Worm (Caenorhabditis elegans) whole organism, late embryonic: ENCODE results near the gene Y55F3AM.9.

Experiments
- K09A11.1 ChIP-seq: sonication (generic microtip); optimal IDR thresholded peaks from 2 replicates; lab custom pipeline; 2017; ENCODE audit warnings: antibody characterized with exemption, mild to moderate bottlenecking, missing genetic modification characterization, missing compliant biosample characterization; ENCODE audit not compliant: insufficient read depth
- Y22D7AL.16 ChIP-seq: sonication (generic microtip); optimal IDR thresholded peaks from 2 replicates; lab custom pipeline; 2016; ENCODE audit warnings: missing genetic modification characterization, missing compliant biosample characterization
- ama-1 ChIP-seq: fragments of 150-350 bp; optimal IDR thresholded peaks from 2 replicates; lab custom pipeline; 2014
- ceh-19 ChIP-seq: fragments of 200-800 bp; sonication (Bioruptor generic); optimal IDR thresholded peaks from 2 replicates; lab custom pipeline; 2018; ENCODE audit warnings: mild to moderate bottlenecking, missing genetic modification characterization, missing compliant biosample characterization
- ceh-24 ChIP-seq: sonication (generic microtip); optimal IDR thresholded peaks from 2 replicates; lab custom pipeline; 2016; ENCODE audit warnings: mild to moderate bottlenecking, missing genetic modification characterization, missing compliant biosample characterization
- ceh-31 ChIP-seq: sonication (generic microtip); optimal IDR thresholded peaks from 2 replicates; lab custom pipeline; 2016; ENCODE audit warnings: missing genetic modification characterization, missing compliant biosample characterization
- ceh-6 ChIP-seq: fragments of 200-800 bp; sonication (Bioruptor generic); optimal IDR thresholded peaks from 2 replicates; lab custom pipeline; 2018; ENCODE audit warnings: mild to moderate bottlenecking, missing genetic modification characterization, missing compliant biosample characterization
- ceh-9 ChIP-seq: sonication (generic microtip); optimal IDR thresholded peaks from 2 replicates; lab custom pipeline; 2016; ENCODE audit warnings: mild to moderate bottlenecking, missing genetic modification characterization, inconsistent platforms, missing compliant biosample characterization
- che-1 ChIP-seq: sonication (generic microtip); optimal IDR thresholded peaks from 2 replicates; lab custom pipeline; 2016; ENCODE audit warnings: mild to moderate bottlenecking, missing genetic modification characterization, missing compliant biosample characterization
- dmd-4 ChIP-seq: sonication (generic microtip); optimal IDR thresholded peaks from 2 replicates; lab custom pipeline; 2016; ENCODE audit warnings: borderline replicate concordance, missing genetic modification characterization, missing compliant biosample characterization
- dve-1 ChIP-seq: sonication (generic microtip); optimal IDR thresholded peaks from 2 replicates; lab custom pipeline; 2017; ENCODE audit warnings: antibody characterized with exemption, mild to moderate bottlenecking, missing genetic modification characterization, missing compliant biosample characterization
- elt-2 ChIP-seq: sonication (generic microtip); optimal IDR thresholded peaks from 2 replicates; lab custom pipeline; 2016; ENCODE audit warnings: missing genetic modification reagents, missing genetic modification characterization, missing compliant biosample characterization
- fkh-6 ChIP-seq: sonication (generic microtip); optimal IDR thresholded peaks from 2 replicates; lab custom pipeline; 2016; ENCODE audit warnings: missing genetic modification characterization, missing compliant biosample characterization
- gmeb-2 ChIP-seq: sonication (generic microtip); optimal IDR thresholded peaks from 2 replicates; lab custom pipeline; 2016; ENCODE audit warnings: missing genetic modification characterization, inconsistent platforms, missing compliant biosample characterization
- hlh-30 ChIP-seq: sonication (generic microtip); optimal IDR thresholded peaks from 2 replicates; lab custom pipeline; 2017; ENCODE audit warnings: antibody characterized with exemption, missing genetic modification characterization, missing compliant biosample characterization; ENCODE audit not compliant: insufficient read depth
- hlh-6 ChIP-seq: sonication (generic microtip); optimal IDR thresholded peaks from 2 replicates; lab custom pipeline; 2016; ENCODE audit warnings: missing genotype, missing genetic modification characterization, missing compliant biosample characterization
- hlh-8 ChIP-seq: sonication (generic microtip); optimal IDR thresholded peaks from 2 replicates; lab custom pipeline; 2016; ENCODE audit warnings: missing genotype, missing genetic modification characterization, missing compliant biosample characterization
- lim-6 ChIP-seq: sonication (generic microtip); optimal IDR thresholded peaks from 2 replicates; lab custom pipeline; 2016; ENCODE audit warnings: missing genetic modification characterization, missing compliant biosample characterization
- lin-11 ChIP-seq: fragments of 200-800 bp; sonication (Bioruptor generic); optimal IDR thresholded peaks from 2 replicates; lab custom pipeline; 2018; ENCODE audit warnings: mild to moderate bottlenecking, missing genetic modification characterization, missing compliant biosample characterization
- madf-2 ChIP-seq: sonication (generic microtip); optimal IDR thresholded peaks from 2 replicates; lab custom pipeline; 2017; ENCODE audit warnings: missing genetic modification characterization, missing compliant biosample characterization
- mec-3 ChIP-seq: sonication (generic microtip); optimal IDR thresholded peaks from 2 replicates; lab custom pipeline; 2016; ENCODE audit warnings: borderline replicate concordance, missing genetic modification characterization, missing compliant biosample characterization
- nfya-1 ChIP-seq: sonication (generic microtip); optimal IDR thresholded peaks from 2 replicates; lab custom pipeline; 2017; ENCODE audit warnings: missing genetic modification characterization, mild to moderate bottlenecking, missing compliant biosample characterization, antibody characterized with exemption, moderate library complexity
- nhr-11 ChIP-seq: fragments of 150-350 bp; optimal IDR thresholded peaks from 2 replicates; lab custom pipeline; 2014; ENCODE audit warnings: missing biosample characterization, missing genetic modification characterization
- pax-1 ChIP-seq: fragments of 150-350 bp; optimal IDR thresholded peaks from 2 replicates; lab custom pipeline; 2014; ENCODE audit warnings: missing biosample characterization, missing genetic modification characterization
- pha-2 ChIP-seq: sonication (generic microtip); optimal IDR thresholded peaks from 2 replicates; lab custom pipeline; 2017; ENCODE audit warnings: mild to moderate bottlenecking, missing genetic modification characterization, missing compliant biosample characterization
- pqm-1 ChIP-seq: sonication (generic microtip); optimal IDR thresholded peaks from 2 replicates; lab custom pipeline; 2016; ENCODE audit warnings: missing genetic modification characterization, missing compliant biosample characterization
- ref-2 ChIP-seq: sonication (generic microtip); optimal IDR thresholded peaks from 2 replicates; lab custom pipeline; 2016; ENCODE audit warnings: missing genetic modification characterization, missing compliant biosample characterization
- sox-4 ChIP-seq: sonication (generic microtip); optimal IDR thresholded peaks from 2 replicates; lab custom pipeline; 2017; ENCODE audit warnings: mild to moderate bottlenecking, missing genetic modification characterization, inconsistent platforms, missing compliant biosample characterization
- tbx-2 ChIP-seq: sonication (generic microtip); optimal IDR thresholded peaks from 2 replicates; lab custom pipeline; 2016; ENCODE audit warnings: missing genetic modification characterization, missing compliant biosample characterization
- unc-42 ChIP-seq: sonication (generic microtip); optimal IDR thresholded peaks from 2 replicates; lab custom pipeline; 2016; ENCODE audit warnings: missing genotype, missing genetic modification characterization, missing compliant biosample characterization
- zip-5 ChIP-seq: sonication (generic microtip); optimal IDR thresholded peaks from 2 replicates; lab custom pipeline; 2016; ENCODE audit warnings: missing genetic modification characterization, missing compliant biosample characterization
- ztf-16 ChIP-seq: sonication (generic microtip); optimal IDR thresholded peaks from 2 replicates; lab custom pipeline; 2017; ENCODE audit warnings: missing genetic modification characterization, missing compliant biosample characterization

Y55F3AM.9 gene

ce11 chrIV:1040537-1040936, 31.0 kb upstream of the Y55F3AM.9 start:
- TF ChIP-seq hlh-6 (tag; lab: Kevin White, UChicago) (no peak), ama-1 (lab: Kevin White, UChicago) (no peak), pha-2 (tag; lab: Kevin White, UChicago) (no peak), che-1 (tag; lab: Kevin White, UChicago) (no peak), sox-4 (tag; lab: Kevin White, UChicago) (no peak), ceh-19 (GFP tag; lab: Kevin White, UChicago) (no peak), K09A11.1 (tag; lab: Kevin White, UChicago) (no peak)

- TF ChIP-seq nhr-11 (tag; lab: Kevin White, UChicago) (no peak), K09A11.1 (tag; lab: Kevin White, UChicago) (no peak), che-1 (tag; lab: Kevin White, UChicago) (no peak), dve-1 (tag; lab: Kevin White, UChicago) (no peak), dmd-4 (tag; lab: Kevin White, UChicago) (no peak), lin-11 (tag; lab: Kevin White, UChicago) (no peak), gmeb-2 (tag; lab: Kevin White, UChicago) (no peak), ceh-6 (GFP tag; lab: Kevin White, UChicago) (no peak), zip-5 (tag; lab: Kevin White, UChicago) (no peak), lim-6 (tag; lab: Kevin White, UChicago) (no peak), unc-42 (tag; lab: Kevin White, UChicago) (no peak)
Observed at ce11 chrIV:1038516-1038915, 29.0 kb upstream of the Y55F3AM.9 start.

- no peak for TF ChIP-seq K09A11.1 (tag; lab: Kevin White, UChicago)
- TF ChIP-seq lin-11 (tag; lab: Kevin White, UChicago): no peak
- TF ChIP-seq madf-2 (tag; lab: Kevin White, UChicago): no peak
- TF ChIP-seq pax-1 (tag; lab: Kevin White, UChicago): no peak
- TF ChIP-seq elt-2 (tag; lab: Kevin White, UChicago): peak; percentile 45
- TF ChIP-seq, all 69 proteins: peak for 1
Observed at ce11 chrIV:1035108-1035507, 25.6 kb upstream of the Y55F3AM.9 start.

- TF ChIP-seq hlh-8 (tag; lab: Kevin White, UChicago) (no peak), lim-6 (tag; lab: Kevin White, UChicago) (no peak), nfya-1 (tag; lab: Kevin White, UChicago) (no peak)
- TF ChIP-seq, all 69 proteins: peak for 0
Observed at ce11 chrIV:1029939-1030338, 20.4 kb upstream of the Y55F3AM.9 start, which contains the start of gene abhd-14. abhd-14 (minus strand) TSS chrIV:1030039.

- TF ChIP-seq unc-42 (tag; lab: Kevin White, UChicago) (no peak), pqm-1 (tag; lab: Kevin White, UChicago) (no peak), mec-3 (no peak), tbx-2 (tag; lab: Kevin White, UChicago) (no peak), che-1 (tag; lab: Kevin White, UChicago) (no peak), ceh-9 (tag; lab: Kevin White, UChicago) (no peak), ceh-31 (peak; percentile 9), nhr-11 (tag; lab: Kevin White, UChicago) (no peak), hlh-30 (no peak), ceh-24 (no peak), fkh-6 (tag; lab: Kevin White, UChicago) (no peak), ref-2 (peak; percentile 23), ztf-16 (tag; lab: Kevin White, UChicago) (no peak), lin-11 (tag; lab: Kevin White, UChicago) (no peak), Y22D7AL.16 (tag; lab: Kevin White, UChicago) (no peak)
Observed at ce11 chrIV:1019801-1020200, 10.3 kb upstream of the Y55F3AM.9 start.
